Worm (Caenorhabditis elegans): ENCODE measurements around the gene T28A8.5.
A peak's percentile ranks its signal among the peaks of the same experiment; 100 is the strongest.

Gene T28A8.5

ce11 chrIII:13525118-13525839 is 23.8 kb downstream of the T28A8.5 start:
- TF ChIP-seq nhr-21 (tag; optimal IDR thresholded peaks at IDR 0.05), result no peak
- no peak for TF ChIP-seq peb-1 (tag; optimal IDR thresholded peaks at IDR 0.05)
- no peak for TF ChIP-seq sma-3 (GFP tag; optimal IDR thresholded peaks at IDR 0.05)
- no peak for TF ChIP-seq mdl-1 (tag; optimal IDR thresholded peaks at IDR 0.05)
- TF ChIP-seq F13H6.1 (tag; optimal IDR thresholded peaks at IDR 0.05), result no peak
- no peak for TF ChIP-seq egl-27 (tag; optimal IDR thresholded peaks at IDR 0.05)
- TF ChIP-seq ceh-82 (tag; optimal IDR thresholded peaks at IDR 0.05), result no peak
- TF ChIP-seq sma-9 (GFP tag; optimal IDR thresholded peaks at IDR 0.05), result no peak
- TF ChIP-seq sma-9 (tag; optimal IDR thresholded peaks at IDR 0.05), result no peak
- no peak for TF ChIP-seq lsy-2 (tag; optimal IDR thresholded peaks at IDR 0.05)
- TF ChIP-seq sem-4 (tag; optimal IDR thresholded peaks at IDR 0.05), result no peak
- TF ChIP-seq unc-39 (tag; optimal IDR thresholded peaks at IDR 0.05), result no peak
- no peak for TF ChIP-seq nhr-129 (tag; optimal IDR thresholded peaks at IDR 0.05)
- TF ChIP-seq nhr-237 (tag; optimal IDR thresholded peaks at IDR 0.05), result no peak
- TF ChIP-seq ZK546.5 (tag; optimal IDR thresholded peaks at IDR 0.05), result no peak
- no peak for TF ChIP-seq Y55F3AM.14 (GFP tag; optimal IDR thresholded peaks at IDR 0.05)
- no peak for TF ChIP-seq fos-1 (tag; optimal IDR thresholded peaks at IDR 0.05)

- no peak for TF ChIP-seq blmp-1 (tag; optimal IDR thresholded peaks at IDR 0.05; ENCODE audit: insufficient read depth)
- peak; percentile 93 for TF ChIP-seq fos-1 (tag; optimal IDR thresholded peaks at IDR 0.05)
Observed at ce11 chrIII:13526191-13526590, 24.8 kb downstream of the T28A8.5 start.

- TF ChIP-seq nhr-25 (tag; optimal IDR thresholded peaks at IDR 0.05), result no peak
- TF ChIP-seq aly-2 (tag; optimal IDR thresholded peaks at IDR 0.05), result no peak
- TF ChIP-seq sma-9 (GFP tag; optimal IDR thresholded peaks at IDR 0.05), result no peak
- no peak for TF ChIP-seq sma-9 (tag; optimal IDR thresholded peaks at IDR 0.05)
- no peak for TF ChIP-seq mdl-1 (tag; optimal IDR thresholded peaks at IDR 0.05)
- TF ChIP-seq lin-39 (tag; optimal IDR thresholded peaks at IDR 0.05), result no peak
- TF ChIP-seq ztf-11 (tag; optimal IDR thresholded peaks at IDR 0.05), result no peak
- no peak for TF ChIP-seq snpc-4 (tag; optimal IDR thresholded peaks at IDR 0.05)
- TF ChIP-seq ZK546.5 (tag; optimal IDR thresholded peaks at IDR 0.05), result no peak
- TF ChIP-seq nhr-10 (tag; optimal IDR thresholded peaks at IDR 0.05), result no peak
- TF ChIP-seq unc-55 (GFP tag; optimal IDR thresholded peaks at IDR 0.05), result no peak
Observed at ce11 chrIII:13526702-13527101, 25.3 kb downstream of the T28A8.5 start.

ce11 chrIII:13527424-13528097 is 26.1 kb downstream of the T28A8.5 start, which contains the start of gene lron-13:
TSS of gene lron-13 (plus strand) at chrIII:13527438.
- TF ChIP-seq sma-9 (GFP tag; optimal IDR thresholded peaks at IDR 0.05) (peak; percentile 9), sma-9 (tag; optimal IDR thresholded peaks at IDR 0.05) (no peak), fos-1 (tag; optimal IDR thresholded peaks at IDR 0.05) (peak; percentile 74), lin-39 (tag; optimal IDR thresholded peaks at IDR 0.05) (no peak)

ce11 chrIII:13528513-13529249 is 27.3 kb downstream of the T28A8.5 start:
- TF ChIP-seq zag-1 (tag; optimal IDR thresholded peaks at IDR 0.05), result no peak
- TF ChIP-seq fos-1 (tag; optimal IDR thresholded peaks at IDR 0.05), result peak; percentile 74
- TF ChIP-seq unc-55 (GFP tag; optimal IDR thresholded peaks at IDR 0.05), result no peak

- TF ChIP-seq lin-11 (tag; optimal IDR thresholded peaks at IDR 0.05) (peak; percentile 71), fos-1 (tag; optimal IDR thresholded peaks at IDR 0.05) (peak; percentile 5), nhr-10 (tag; optimal IDR thresholded peaks at IDR 0.05) (no peak), ztf-11 (tag; optimal IDR thresholded peaks at IDR 0.05) (no peak), sma-9 (GFP tag; optimal IDR thresholded peaks at IDR 0.05) (peak; percentile 50), sma-9 (tag; optimal IDR thresholded peaks at IDR 0.05) (no peak), mab-5 (tag; optimal IDR thresholded peaks at IDR 0.05) (peak; percentile 3), nhr-12 (tag; optimal IDR thresholded peaks at IDR 0.05) (no peak), nhr-129 (tag; optimal IDR thresholded peaks at IDR 0.05) (peak; percentile 53), lin-13 (GFP tag; optimal IDR thresholded peaks at IDR 0.05) (peak; percentile 76), unc-39 (tag; optimal IDR thresholded peaks at IDR 0.05) (no peak), nhr-21 (tag; optimal IDR thresholded peaks at IDR 0.05) (peak; percentile 60), nhr-25 (tag; optimal IDR thresholded peaks at IDR 0.05) (peak; percentile 70), ceh-82 (tag; optimal IDR thresholded peaks at IDR 0.05) (no peak), F13H6.1 (tag; optimal IDR thresholded peaks at IDR 0.05) (peak; percentile 41), crh-2 (tag; optimal IDR thresholded peaks at IDR 0.05) (peak; percentile 70), lin-39 (tag; optimal IDR thresholded peaks at IDR 0.05) (no peak), gmeb-1 (tag; optimal IDR thresholded peaks at IDR 0.05) (peak; percentile 75), C34F6.9 (tag; optimal IDR thresholded peaks at IDR 0.05) (peak; percentile 53), R02D3.7 (tag; optimal IDR thresholded peaks at IDR 0.05) (no peak), unc-55 (GFP tag; optimal IDR thresholded peaks at IDR 0.05) (peak; percentile 80), blmp-1 (tag; optimal IDR thresholded peaks at IDR 0.05; ENCODE audit: insufficient read depth) (peak; percentile 96), lsy-2 (tag; optimal IDR thresholded peaks at IDR 0.05) (peak; percentile 47 to 77), nhr-77 (tag; optimal IDR thresholded peaks at IDR 0.05) (no peak), sem-4 (tag; optimal IDR thresholded peaks at IDR 0.05) (peak; percentile 21)
Observed at ce11 chrIII:13530017-13530416, 28.6 kb downstream of the T28A8.5 start.

Measured in whole organism, L2 larva.